Worm (Caenorhabditis elegans) whole organism, late embryonic: ENCODE data around the gene T16A1.2.
"Not testable (repeated sequence)": the region's sequence is repeated elsewhere in the genome, so short reads cannot be mapped to it uniquely, and the experiment has no call there.

ENCODE experiments used
- C08G9.2 ChIP-seq: sonication (generic microtip); optimal IDR thresholded peaks from 2 replicates; lab custom pipeline; 2016; ENCODE audit warnings: mild to moderate bottlenecking, missing genetic modification characterization, moderate library complexity, missing compliant biosample characterization
- F13H6.1 ChIP-seq: sonication (generic microtip); optimal IDR thresholded peaks from 2 replicates; lab custom pipeline; 2016; ENCODE audit warnings: missing genetic modification characterization, missing compliant biosample characterization
- K02D7.2 ChIP-seq: sonication (generic microtip); optimal IDR thresholded peaks from 2 replicates; lab custom pipeline; 2017; ENCODE audit warnings: mild to moderate bottlenecking, missing genetic modification characterization, missing compliant biosample characterization
- Y22D7AL.16 ChIP-seq: sonication (generic microtip); optimal IDR thresholded peaks from 2 replicates; lab custom pipeline; 2016; ENCODE audit warnings: missing genetic modification characterization, missing compliant biosample characterization
- ahr-1 ChIP-seq: sonication (generic microtip); optimal IDR thresholded peaks from 2 replicates; lab custom pipeline; 2016; ENCODE audit warnings: missing genetic modification characterization, missing compliant biosample characterization
- ceh-14 ChIP-seq: sonication (generic microtip); optimal IDR thresholded peaks from 2 replicates; lab custom pipeline; 2016; ENCODE audit warnings: missing genotype, missing genetic modification characterization, missing compliant biosample characterization
- ceh-18 ChIP-seq: sonication (generic microtip); optimal IDR thresholded peaks from 2 replicates; lab custom pipeline; 2016; ENCODE audit warnings: missing genetic modification characterization, missing compliant biosample characterization
- ceh-2 ChIP-seq: sonication (generic microtip); optimal IDR thresholded peaks from 2 replicates; lab custom pipeline; 2016; ENCODE audit warnings: missing genotype, missing genetic modification characterization, missing compliant biosample characterization
- ceh-22 ChIP-seq: sonication (generic microtip); optimal IDR thresholded peaks from 2 replicates; lab custom pipeline; 2017; ENCODE audit warnings: missing biosample characterization, missing genetic modification characterization
- ceh-24 ChIP-seq: sonication (generic microtip); optimal IDR thresholded peaks from 2 replicates; lab custom pipeline; 2016; ENCODE audit warnings: mild to moderate bottlenecking, missing genetic modification characterization, missing compliant biosample characterization
- ceh-31 ChIP-seq: sonication (generic microtip); optimal IDR thresholded peaks from 2 replicates; lab custom pipeline; 2016; ENCODE audit warnings: missing genetic modification characterization, missing compliant biosample characterization
- ceh-34 ChIP-seq: sonication (generic microtip); optimal IDR thresholded peaks from 2 replicates; lab custom pipeline; 2016; ENCODE audit warnings: mild to moderate bottlenecking, missing genetic modification characterization, missing compliant biosample characterization
- ceh-9 ChIP-seq: sonication (generic microtip); optimal IDR thresholded peaks from 2 replicates; lab custom pipeline; 2016; ENCODE audit warnings: mild to moderate bottlenecking, missing genetic modification characterization, inconsistent platforms, missing compliant biosample characterization
- dmd-4 ChIP-seq: sonication (generic microtip); optimal IDR thresholded peaks from 2 replicates; lab custom pipeline; 2016; ENCODE audit warnings: borderline replicate concordance, missing genetic modification characterization, missing compliant biosample characterization
- elt-2 ChIP-seq: sonication (generic microtip); optimal IDR thresholded peaks from 2 replicates; lab custom pipeline; 2016; ENCODE audit warnings: missing genetic modification reagents, missing genetic modification characterization, missing compliant biosample characterization
- elt-4 ChIP-seq: sonication (generic microtip); optimal IDR thresholded peaks from 2 replicates; lab custom pipeline; 2016; ENCODE audit warnings: missing genetic modification characterization, missing compliant biosample characterization
- ets-4 ChIP-seq: sonication (generic microtip); optimal IDR thresholded peaks from 2 replicates; lab custom pipeline; 2016; ENCODE audit warnings: missing genetic modification characterization, missing compliant biosample characterization
- fkh-10 ChIP-seq: fragments of 150-350 bp; optimal IDR thresholded peaks from 2 replicates; lab custom pipeline; 2014; ENCODE audit warnings: missing biosample characterization, missing genetic modification reagents, missing genetic modification characterization
- hlh-15 ChIP-seq: sonication (generic microtip); optimal IDR thresholded peaks from 2 replicates; lab custom pipeline; 2016; ENCODE audit warnings: missing genetic modification characterization, missing compliant biosample characterization
- hlh-6 ChIP-seq: sonication (generic microtip); optimal IDR thresholded peaks from 2 replicates; lab custom pipeline; 2016; ENCODE audit warnings: missing genotype, missing genetic modification characterization, missing compliant biosample characterization
- lim-6 ChIP-seq: sonication (generic microtip); optimal IDR thresholded peaks from 2 replicates; lab custom pipeline; 2016; ENCODE audit warnings: missing genetic modification characterization, missing compliant biosample characterization
- madf-2 ChIP-seq: sonication (generic microtip); optimal IDR thresholded peaks from 2 replicates; lab custom pipeline; 2017; ENCODE audit warnings: missing genetic modification characterization, missing compliant biosample characterization
- nhr-232 ChIP-seq: sonication (generic microtip); optimal IDR thresholded peaks from 2 replicates; lab custom pipeline; 2016; ENCODE audit warnings: missing genetic modification characterization, missing compliant biosample characterization
- npax-4 ChIP-seq: sonication (generic microtip); optimal IDR thresholded peaks from 2 replicates; lab custom pipeline; 2016; ENCODE audit warnings: missing genetic modification characterization, missing compliant biosample characterization
- pat-9 ChIP-seq: fragments of 200-800 bp; sonication (Bioruptor generic); optimal IDR thresholded peaks from 2 replicates; lab custom pipeline; 2018; ENCODE audit warnings: mild to moderate bottlenecking, missing genetic modification characterization, moderate library complexity, missing compliant biosample characterization
- pha-2 ChIP-seq: sonication (generic microtip); optimal IDR thresholded peaks from 2 replicates; lab custom pipeline; 2017; ENCODE audit warnings: mild to moderate bottlenecking, missing genetic modification characterization, missing compliant biosample characterization
- rnt-1 ChIP-seq: sonication (generic microtip); optimal IDR thresholded peaks from 2 replicates; lab custom pipeline; 2016; ENCODE audit warnings: missing genetic modification characterization, missing compliant biosample characterization
- sdc-2 ChIP-seq: sonication (generic microtip); optimal IDR thresholded peaks from 2 replicates; lab custom pipeline; 2016; ENCODE audit warnings: missing genotype, missing genetic modification characterization, missing compliant biosample characterization
- sox-2 ChIP-seq: fragments of 200-800 bp; sonication (Bioruptor generic); IDR thresholded peaks from 2 replicates; pipeline ENCODE4 v1.3.6; 2022; ENCODE audit warnings: missing genetic modification reagents, missing genetic modification characterization, missing compliant biosample characterization
- sox-4 ChIP-seq: sonication (generic microtip); optimal IDR thresholded peaks from 2 replicates; lab custom pipeline; 2017; ENCODE audit warnings: mild to moderate bottlenecking, missing genetic modification characterization, inconsistent platforms, missing compliant biosample characterization
- tbx-7 ChIP-seq: sonication (generic microtip); optimal IDR thresholded peaks from 2 replicates; lab custom pipeline; 2016; ENCODE audit warnings: missing genotype, missing genetic modification characterization, missing compliant biosample characterization
- ttx-3 ChIP-seq: sonication (generic microtip); optimal IDR thresholded peaks from 2 replicates; lab custom pipeline; 2016; ENCODE audit warnings: missing genetic modification reagents, missing genetic modification characterization, missing compliant biosample characterization
- unc-55 ChIP-seq: sonication (generic microtip); optimal IDR thresholded peaks from 2 replicates; lab custom pipeline; 2017; ENCODE audit warnings: missing biosample characterization, missing genetic modification reagents, missing genetic modification characterization

The T16A1.2 gene

DNA sequence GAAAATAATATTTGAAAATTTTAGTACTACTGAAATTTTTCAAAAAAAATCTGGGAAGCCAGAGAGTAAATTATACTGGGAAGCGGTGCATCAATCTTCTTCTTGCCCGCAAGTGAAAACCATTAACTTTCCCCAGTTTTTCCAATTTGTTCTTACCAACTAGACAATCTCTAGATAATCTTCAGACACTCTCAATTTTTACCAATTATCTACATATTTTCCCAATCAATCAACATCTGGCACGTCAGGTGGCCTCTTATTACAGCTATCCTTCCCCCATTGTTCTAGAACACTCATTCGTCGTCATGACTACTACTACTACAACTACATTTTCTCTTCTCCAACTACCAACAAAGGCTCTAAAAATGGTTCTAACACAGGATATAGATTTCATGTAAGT lies 30.9 kb upstream of the T16A1.2 start, which contains the start of gene fbxb-6:
Gene fbxb-6, plus strand, starts transcription at position 301 of the 400 bp plus-strand sequence.
- TF ChIP-seq ttx-3 (tag; lab: Kevin White, UChicago) = no peak
- no peak for TF ChIP-seq ceh-24
- TF ChIP-seq unc-55 = no peak
- no peak for TF ChIP-seq npax-4 (tag; lab: Kevin White, UChicago)
- TF ChIP-seq elt-2 (tag; lab: Kevin White, UChicago) = no peak
- TF ChIP-seq lim-6 (tag; lab: Kevin White, UChicago) = no peak
- TF ChIP-seq ceh-2 = no peak
- no peak for TF ChIP-seq tbx-7
- TF ChIP-seq, all 69 proteins: peak for 0

DNA sequence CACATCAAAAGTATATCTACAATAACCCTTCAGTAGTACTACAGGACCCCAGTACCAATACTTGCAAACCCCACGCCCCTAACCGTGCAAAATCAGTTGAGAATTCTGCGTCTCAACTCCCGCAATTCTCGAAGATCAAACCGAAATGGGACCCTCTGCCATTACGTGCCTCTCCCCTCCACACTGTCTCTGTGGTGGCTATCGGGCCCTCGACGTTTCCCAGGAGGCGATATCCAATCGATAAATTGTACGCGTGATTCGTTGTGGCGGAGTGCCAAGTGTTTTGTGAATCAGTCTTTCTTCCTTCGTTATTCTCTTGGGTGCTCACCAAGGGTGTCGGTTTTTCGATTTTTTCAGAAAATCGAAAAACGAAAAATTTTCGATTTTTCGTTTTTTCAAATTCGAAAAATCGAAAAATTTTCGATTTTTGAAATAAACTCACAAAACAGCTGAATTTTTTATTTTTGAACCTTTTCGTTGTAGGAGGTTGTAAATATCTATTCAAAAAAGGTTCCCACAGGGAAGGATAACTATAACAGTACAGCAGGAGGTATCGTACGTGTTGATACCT lies 27.9 kb upstream of the T16A1.2 start, which contains the start of gene F07E5.12:
Gene F07E5.12, plus strand, starts transcription at position 521 of the 571 bp plus-strand sequence.
- not testable (repeated sequence) for TF ChIP-seq ceh-22, madf-2, rnt-1 (tag; lab: Kevin White, UChicago)
- TF ChIP-seq, all 69 proteins: peak for 0; not testable (repeated sequence) for 69

ce11 chrII:2071429-2071828 lies 24.0 kb upstream of the T16A1.2 start, which contains the start of gene F07E5.7:
F07E5.7 (minus strand) TSS chrII:2071529.
- TF ChIP-seq Y22D7AL.16 (tag; lab: Kevin White, UChicago) (no peak), ceh-9 (tag; lab: Kevin White, UChicago) (no peak), ceh-14 (tag; lab: Kevin White, UChicago) (no peak), sox-2 (GFP tag; lab: Robert Waterston, UW) (no peak), sdc-2 (tag; lab: Kevin White, UChicago) (no peak), ceh-31 (tag; lab: Kevin White, UChicago) (no peak), tbx-7 (no peak), ceh-34 (tag; lab: Kevin White, UChicago) (no peak), lim-6 (tag; lab: Kevin White, UChicago) (no peak)

ce11 chrII:2075513-2075912 lies 19.9 kb upstream of the T16A1.2 start, which contains the start of gene F07E5.8:
F07E5.8 (minus strand) TSS chrII:2075613.
- no peak for TF ChIP-seq pha-2 (tag; lab: Kevin White, UChicago)
- TF ChIP-seq, all 69 proteins: peak for 0

DNA sequence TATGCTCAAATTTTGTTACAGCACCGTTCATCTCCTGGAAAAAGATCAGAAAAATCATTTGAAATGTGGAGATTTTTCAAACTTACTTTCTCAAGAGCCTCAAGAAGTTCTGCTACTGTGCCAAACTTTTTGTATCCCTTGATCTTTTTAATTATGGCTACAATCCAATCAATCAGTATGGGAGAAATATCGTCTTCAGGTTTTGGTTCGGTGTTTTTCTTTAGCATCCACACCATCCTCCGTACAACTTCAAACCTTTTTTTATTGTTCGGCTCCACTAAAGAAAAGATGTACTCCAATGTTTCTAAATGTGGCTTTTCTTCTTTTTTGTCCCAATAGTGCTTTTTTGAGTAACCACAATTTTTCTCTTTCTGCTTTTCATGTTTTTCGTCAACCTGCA lies 18.9 kb upstream of the T16A1.2 start:
- no peak for TF ChIP-seq C08G9.2
- no peak for TF ChIP-seq hlh-15 (tag; lab: Kevin White, UChicago)
- TF ChIP-seq fkh-10 (GFP tag; lab: Kevin White, UChicago) = no peak
- no peak for TF ChIP-seq pha-2 (tag; lab: Kevin White, UChicago)
- no peak for TF ChIP-seq pat-9 (tag; lab: Kevin White, UChicago)
- no peak for TF ChIP-seq ceh-14 (tag; lab: Kevin White, UChicago)
- no peak for TF ChIP-seq K02D7.2 (tag; lab: Kevin White, UChicago)
- TF ChIP-seq ahr-1 (tag; lab: Kevin White, UChicago) = no peak
- no peak for TF ChIP-seq ets-4 (tag; lab: Kevin White, UChicago)
- TF ChIP-seq nhr-232 (tag; lab: Kevin White, UChicago) = no peak
- no peak for TF ChIP-seq elt-4
- TF ChIP-seq hlh-6 (tag; lab: Kevin White, UChicago) = no peak
- TF ChIP-seq dmd-4 = no peak
- no peak for TF ChIP-seq sox-4 (tag; lab: Kevin White, UChicago)
- no peak for TF ChIP-seq F13H6.1 (tag; lab: Kevin White, UChicago)
- TF ChIP-seq ceh-18 (tag; lab: Kevin White, UChicago) = no peak
- no peak for TF ChIP-seq ceh-22 (tag; lab: Kevin White, UChicago)
- TF ChIP-seq, all 69 proteins: peak for 0
